Worm (Caenorhabditis elegans): ENCODE data around the gene Y41E3.7.

- peak; percentile 56 for TF ChIP-seq R02D3.7 (tag; optimal IDR thresholded peaks at IDR 0.05)
- TF ChIP-seq skn-1 (tag; optimal IDR thresholded peaks at IDR 0.05): no peak
- peak; percentile 35 for TF ChIP-seq pqm-1 (tag; optimal IDR thresholded peaks at IDR 0.05)
- TF ChIP-seq ceh-28 (tag; optimal IDR thresholded peaks at IDR 0.05): peak; percentile 51
- no peak for TF ChIP-seq ceh-9 (tag; optimal IDR thresholded peaks at IDR 0.05)
- TF ChIP-seq nhr-77 (tag; optimal IDR thresholded peaks at IDR 0.05): peak; percentile 73
- TF ChIP-seq ztf-11 (tag; optimal IDR thresholded peaks at IDR 0.05): no peak
- TF ChIP-seq unc-62 (GFP tag; optimal IDR thresholded peaks at IDR 0.05): no peak
- TF ChIP-seq aly-2 (tag; optimal IDR thresholded peaks at IDR 0.05): peak; percentile 46
- TF ChIP-seq lin-39 (tag; optimal IDR thresholded peaks at IDR 0.05): peak; percentile 59
- no peak for TF ChIP-seq egl-27 (tag; optimal IDR thresholded peaks at IDR 0.05)
These were observed 25.6 kb downstream of the Y41E3.7 start, which contains the start of gene hrpu-1 for ce11 chrIV:15039477-15039876.
